Worm (Caenorhabditis elegans) whole organism, L4 larva: ENCODE measurements around the gene flp-3.
A peak's percentile ranks its signal among the peaks of the same experiment; 100 is the strongest.

Source experiments
- F26F4.8 ChIP-seq: fragments of 200-800 bp; sonication (Bioruptor generic); conservative IDR thresholded peaks from 2 replicates; pipeline ENCODE4 v1.3.6; 2022; ENCODE audit warnings: missing genetic modification characterization, missing compliant biosample characterization
- T26A8.4 ChIP-seq: fragments of 200-800 bp; sonication (Bioruptor generic); IDR thresholded peaks from 2 replicates; pipeline ENCODE4 v1.3.6; 2022; ENCODE audit warnings: missing genetic modification characterization, missing compliant biosample characterization
- Y105C5A.15 ChIP-seq: fragments of 200-800 bp; sonication (Bioruptor generic); IDR thresholded peaks from 2 replicates; pipeline ENCODE4 v1.3.6; 2022; ENCODE audit warnings: missing genetic modification characterization, missing compliant biosample characterization
- ZK546.5 ChIP-seq, 2 experiments: sonication (generic microtip); optimal IDR thresholded peaks; 2 replicates each; lab custom pipeline; 2017; ENCODE audit warnings: missing biosample characterization in 2 of 2, missing genetic modification characterization in 2 of 2
- aha-1 ChIP-seq: fragments of 150-350 bp; peaks from one replicate; lab custom pipeline; 2014; ENCODE audit warnings: missing biosample characterization, missing genetic modification characterization
- ceh-20 ChIP-seq: fragments of 200-800 bp; sonication (Bioruptor generic); IDR thresholded peaks from 2 replicates; pipeline ENCODE4 v1.3.6; 2022; ENCODE audit warnings: missing genetic modification reagents, missing genetic modification characterization, missing compliant biosample characterization
- ceh-82 ChIP-seq: sonication (generic microtip); optimal IDR thresholded peaks from 2 replicates; lab custom pipeline; 2017; ENCODE audit warnings: missing biosample characterization, missing genetic modification characterization
- ces-1 ChIP-seq: fragments of 150-350 bp; sonication (generic microtip); optimal IDR thresholded peaks from 4 replicates; lab custom pipeline; 2014; ENCODE audit warnings: missing biosample characterization, missing genetic modification reagents, missing genetic modification characterization
- cey-2 ChIP-seq: sonication (generic microtip); optimal IDR thresholded peaks from 3 replicates; lab custom pipeline; 2017; ENCODE audit warnings: missing genetic modification characterization, mild to moderate bottlenecking, missing compliant biosample characterization, antibody characterized with exemption, borderline replicate concordance; ENCODE audit not compliant: insufficient read depth
- daf-19 ChIP-seq: fragments of 200-800 bp; sonication (Bioruptor generic); conservative IDR thresholded peaks from 2 replicates; pipeline ENCODE4 v1.3.6; 2022; ENCODE audit warnings: missing genetic modification characterization, missing compliant biosample characterization
- dmd-9 ChIP-seq: fragments of 200-800 bp; sonication (Bioruptor generic); IDR thresholded peaks from 2 replicates; pipeline ENCODE4 v1.3.6; 2022; ENCODE audit warnings: missing genetic modification reagents, missing genetic modification characterization, missing compliant biosample characterization
- dpl-1 ChIP-seq: fragments of 150-350 bp; optimal IDR thresholded peaks from 2 replicates; lab custom pipeline; 2014; ENCODE audit warnings: missing biosample characterization, missing genetic modification reagents, missing genetic modification characterization
- egl-27 ChIP-seq: sonication (generic microtip); optimal IDR thresholded peaks from 3 replicates; lab custom pipeline; 2017; ENCODE audit warnings: missing biosample characterization, missing genetic modification reagents, missing genetic modification characterization
- hif-1 ChIP-seq, 2 experiments: sonication (generic microtip); optimal IDR thresholded peaks; 2 replicates each; lab custom pipeline; 2016 to 2017; ENCODE audit warnings: missing compliant biosample characterization in 2 of 2, missing genetic modification characterization in 2 of 2, missing genetic modification reagents in 2 of 2, missing genotype in 2 of 2, mild to moderate bottlenecking in 1 of 2
- hlh-11 ChIP-seq: fragments of 200-800 bp; sonication (Bioruptor generic); optimal IDR thresholded peaks from 2 replicates; lab custom pipeline; 2018; ENCODE audit warnings: mild to moderate bottlenecking, missing genetic modification characterization, missing compliant biosample characterization
- hlh-30 ChIP-seq: sonication (generic microtip); optimal IDR thresholded peaks from 2 replicates; lab custom pipeline; 2017; ENCODE audit warnings: antibody characterized with exemption, mild to moderate bottlenecking, missing genetic modification characterization, missing compliant biosample characterization; ENCODE audit not compliant: insufficient read depth
- lin-13 ChIP-seq: fragments of 150-350 bp; optimal IDR thresholded peaks from 2 replicates; lab custom pipeline; 2014; ENCODE audit warnings: missing biosample characterization, missing genetic modification reagents, missing genetic modification characterization
- lin-38 ChIP-seq: fragments of 200-800 bp; sonication (Bioruptor generic); IDR thresholded peaks from 2 replicates; pipeline ENCODE4 v1.3.6; 2022; ENCODE audit warnings: missing genetic modification reagents, missing genetic modification characterization, missing compliant biosample characterization
- lir-3 ChIP-seq: sonication (generic microtip); optimal IDR thresholded peaks from 2 replicates; lab custom pipeline; 2016; ENCODE audit warnings: mild to moderate bottlenecking, missing genetic modification characterization, missing compliant biosample characterization
- madf-5 ChIP-seq, 2 experiments: fragments of 200-800 bp; sonication (Bioruptor generic); IDR thresholded peaks; 2 replicates each; pipeline ENCODE4 v1.3.6; 2022; ENCODE audit warnings: missing compliant biosample characterization in 2 of 2, missing genetic modification characterization in 2 of 2
- mep-1 ChIP-seq: fragments of 150-350 bp; sonication (generic microtip); optimal IDR thresholded peaks from 3 replicates; lab custom pipeline; 2014; ENCODE audit warnings: missing biosample characterization, missing genetic modification characterization
- mes-2 ChIP-seq: sonication (generic microtip); optimal IDR thresholded peaks from 2 replicates; lab custom pipeline; 2016; ENCODE audit warnings: missing genotype, mild to moderate bottlenecking, missing genetic modification characterization, missing compliant biosample characterization; ENCODE audit not compliant: poor library complexity, severe bottlenecking
- nhr-10 ChIP-seq: fragments of 150-350 bp; optimal IDR thresholded peaks from 2 replicates; lab custom pipeline; 2014; ENCODE audit warnings: missing biosample characterization, missing genetic modification characterization
- nhr-28 ChIP-seq: fragments of 150-350 bp; optimal IDR thresholded peaks from 2 replicates; lab custom pipeline; 2014; ENCODE audit warnings: missing biosample characterization, missing genetic modification characterization
- rbr-2 ChIP-seq: sonication (generic microtip); optimal IDR thresholded peaks from 2 replicates; lab custom pipeline; 2016; ENCODE audit warnings: missing genotype, missing genetic modification characterization, missing compliant biosample characterization
- set-16 ChIP-seq: fragments of 200-800 bp; sonication (Bioruptor generic); IDR thresholded peaks from 2 replicates; pipeline ENCODE4 v1.3.6; 2022; ENCODE audit warnings: missing genetic modification reagents, missing genetic modification characterization, missing compliant biosample characterization
- spr-1 ChIP-seq: sonication (generic microtip); optimal IDR thresholded peaks from 2 replicates; lab custom pipeline; 2016; ENCODE audit warnings: mild to moderate bottlenecking, missing genetic modification characterization, missing compliant biosample characterization
- tag-97 ChIP-seq: fragments of 200-800 bp; sonication (Bioruptor generic); IDR thresholded peaks from 2 replicates; pipeline ENCODE4 v1.3.6; 2022; ENCODE audit warnings: missing genetic modification characterization, missing compliant biosample characterization
- unc-62 ChIP-seq, 3 experiments: fragments of 150-350 bp in 1 of 3; sonication (generic microtip); optimal IDR thresholded peaks in 2 of 3; peaks in 1 of 3; 1 replicate in 1 of 3; 2 replicates in 2 of 3; lab custom pipeline; 2014 to 2017; ENCODE audit warnings: missing biosample characterization in 3 of 3, missing genetic modification characterization in 3 of 3, missing genetic modification reagents in 3 of 3, missing genotype in 1 of 3
- ztf-11 ChIP-seq: fragments of 150-350 bp; optimal IDR thresholded peaks from 2 replicates; lab custom pipeline; 2014; ENCODE audit warnings: missing biosample characterization, missing genetic modification characterization
- ztf-7 ChIP-seq: fragments of 150-350 bp; optimal IDR thresholded peaks from 2 replicates; lab custom pipeline; 2014; ENCODE audit warnings: missing biosample characterization, missing genetic modification characterization

flp-3 gene

ce11 chrX:10079230-10079629, 13.5 kb downstream of the flp-3 start (continued):
- no peak for TF ChIP-seq ceh-82 (tag; lab: Kevin White, UChicago)
- peak; percentile 54 for TF ChIP-seq aha-1 (tag; lab: Kevin White, UChicago)
- TF ChIP-seq hif-1 (tag; optimal IDR thresholded peaks at IDR 0.05; lab: Kevin White, UChicago) = no peak
- TF ChIP-seq hlh-11 (tag; lab: Kevin White, UChicago) = no peak
- no peak for TF ChIP-seq mep-1 (tag; lab: Kevin White, UChicago)
- TF ChIP-seq ces-1 (GFP tag; lab: Kevin White, UChicago) = no peak
- no peak for TF ChIP-seq dpl-1 (GFP tag; lab: Kevin White, UChicago)
- TF ChIP-seq unc-62 (GFP tag; optimal IDR thresholded peaks at IDR 0.05 in 1 of 2; lab: Kevin White, UChicago) = no peak
- no peak for TF ChIP-seq unc-62 (tag; optimal IDR thresholded peaks at IDR 0.05; lab: Kevin White, UChicago)

ce11 chrX:10078637-10079036, 14.1 kb downstream of the flp-3 start:
- TF ChIP-seq madf-5 (GFP tag; IDR thresholded peaks at IDR 0.05; lab: Robert Waterston, UW) (no peak), ZK546.5 (tag; optimal IDR thresholded peaks at IDR 0.05; lab: Kevin White, UChicago) (no peak), set-16 (GFP tag; lab: Robert Waterston, UW) (no peak), mes-2 (tag; lab: Kevin White, UChicago) (peak; percentile 58)

ce11 chrX:10078089-10078488, 14.7 kb downstream of the flp-3 start:
- TF ChIP-seq ztf-7 = no peak
- peak; percentile 98 for TF ChIP-seq set-16 (GFP tag; lab: Robert Waterston, UW)
- peak; percentile 4 for TF ChIP-seq mes-2 (tag; lab: Kevin White, UChicago)

ce11 chrX:10077297-10077696, 15.5 kb downstream of the flp-3 start, which contains the start of gene col-176:
col-176 (plus strand) TSS chrX:10077597.
- TF ChIP-seq hlh-30 (peak; percentile 11), daf-19 (no peak), Y105C5A.15 (no peak), dmd-9 (GFP tag; lab: Robert Waterston, UW) (no peak), nhr-10 (peak; percentile 46)

- TF ChIP-seq F26F4.8 (GFP tag; lab: Robert Waterston, UW) (no peak), spr-1 (tag; lab: Kevin White, UChicago) (no peak), lin-38 (GFP tag; lab: Robert Waterston, UW) (no peak), egl-27 (no peak), T26A8.4 (GFP tag; lab: Robert Waterston, UW) (0 out of 2 replicates have a peak, but pooled peaks have one; percentile 17), lir-3 (tag; lab: Kevin White, UChicago) (no peak), cey-2 (tag; lab: Kevin White, UChicago) (no peak), ztf-11 (no peak), rbr-2 (tag; lab: Kevin White, UChicago) (no peak)
Observed at ce11 chrX:10076334-10076733, 16.4 kb downstream of the flp-3 start.

ce11 chrX:10074988-10075387, 17.8 kb downstream of the flp-3 start, which contains the start of gene dao-4:
dao-4 (plus strand) TSS chrX:10075288.
- no peak for TF ChIP-seq ceh-20 (GFP tag; lab: Robert Waterston, UW)
- TF ChIP-seq mep-1 (tag; lab: Kevin White, UChicago) = no peak
- no peak for TF ChIP-seq nhr-10
- no peak for TF ChIP-seq lin-13
- TF ChIP-seq tag-97 = no peak
- TF ChIP-seq nhr-28 = no peak
